Worm (Caenorhabditis elegans): Measurements from ENCODE around the gene C18B12.4.

DNA sequence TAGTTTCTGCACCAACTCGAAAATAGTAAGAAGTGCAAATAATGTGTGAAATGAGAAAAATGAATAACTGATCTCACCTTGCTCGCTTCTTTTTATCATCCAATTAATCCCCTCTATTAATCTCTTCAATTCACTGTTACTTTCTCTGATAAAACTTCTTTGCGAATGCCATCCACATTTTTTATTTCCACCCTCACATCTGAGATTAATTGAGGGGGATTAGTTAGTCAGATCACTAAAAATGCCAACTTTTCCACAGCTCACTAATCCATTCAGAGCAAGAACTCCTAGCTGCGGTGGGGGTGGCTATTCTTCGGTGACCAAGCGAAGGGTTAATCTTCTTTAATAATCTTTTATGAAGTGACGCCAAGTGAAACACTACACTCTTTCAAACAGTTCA lies 5.6 kb downstream of the C18B12.4 start, which contains the start of gene dsc-1:
- no peak for TF ChIP-seq lin-39 (tag; optimal IDR thresholded peaks at IDR 0.05)
- no peak for TF ChIP-seq unc-62 (GFP tag; optimal IDR thresholded peaks at IDR 0.05)
- TF ChIP-seq mab-5 (tag; optimal IDR thresholded peaks at IDR 0.05), result no peak
- no peak for TF ChIP-seq dmd-4 (tag; optimal IDR thresholded peaks at IDR 0.05)

Data from whole organism, L2 larva.